ENCODE assay signal across 4 worm cellular contexts in genomic region chrIII:2455456-2455855, ce11.
A peak's percentile ranks its signal among the peaks of the same experiment; 100 is the strongest.
TF ChIP-seq lines count a peak whose summit lies in the region.

No protein-coding gene starts in this region.

TF ChIP-seq in whole organism, early embryonic, 17 proteins besides CTCF, POLR2A, EP300 and RAD21:
- peak; percentile 69 for TF ChIP-seq ceh-36 (tag; optimal IDR thresholded peaks at IDR 0.05; lab: Kevin White, UChicago)

TF ChIP-seq in whole organism, late embryonic, 69 proteins besides CTCF, POLR2A, EP300 and RAD21:
- TF ChIP-seq sdc-2 (tag; optimal IDR thresholded peaks at IDR 0.05; lab: Kevin White, UChicago) (peak; percentile 30), hlh-6 (tag; optimal IDR thresholded peaks at IDR 0.05; lab: Kevin White, UChicago) (peak; percentile 15), dve-1 (tag; optimal IDR thresholded peaks at IDR 0.05; lab: Kevin White, UChicago) (peak; percentile 26), syd-9 (tag; optimal IDR thresholded peaks at IDR 0.05; lab: Kevin White, UChicago) (peak; percentile 16)

TF ChIP-seq in whole organism, mixed stage, embryonic, 35 proteins besides CTCF, POLR2A, EP300 and RAD21:
- peak; percentile 35 for TF ChIP-seq ham-2 (GFP tag; optimal IDR thresholded peaks at IDR 0.05; lab: Kevin White, UChicago)
- peak; percentile 8 for TF ChIP-seq cnd-1 (tag; optimal IDR thresholded peaks at IDR 0.05; lab: Kevin White, UChicago)
- peak; percentile 13 for TF ChIP-seq lin-32 (GFP tag; optimal IDR thresholded peaks at IDR 0.05; lab: Kevin White, UChicago)
TF ChIP-seq in whole organism, mixed stage, embryonic: peak in this region for 3; not testable (repeated sequence) for 32.

TF ChIP-seq in whole organism, young adult, 124 proteins besides CTCF, POLR2A, EP300 and RAD21:
- peak; percentile 71 for TF ChIP-seq zfh-2 (GFP tag; conservative IDR thresholded peaks at IDR 0.05; lab: Robert Waterston, UW)
